Fruit fly (Drosophila melanogaster): ENCODE measurements around the gene CG11828.

- no peak for TF ChIP-seq CG8478 (optimal IDR thresholded peaks at IDR 0.05)
- TF ChIP-seq psq (optimal IDR thresholded peaks at IDR 0.05), result no peak
- no peak for TF ChIP-seq Dll (optimal IDR thresholded peaks at IDR 0.05)
- no peak for TF ChIP-seq pan (optimal IDR thresholded peaks at IDR 0.05)
- TF ChIP-seq EcR (GFP tag; optimal IDR thresholded peaks at IDR 0.05), result no peak
- no peak for TF ChIP-seq usp (GFP tag; optimal IDR thresholded peaks at IDR 0.05)
Observed at dm6 chr3R:28903392-28903791, 19.5 kb upstream of the CG11828 start.
